Worm (Caenorhabditis elegans): ENCODE results near the gene F28A10.8.

- TF ChIP-seq unc-62 (GFP tag; optimal IDR thresholded peaks at IDR 0.05) (no peak), nhr-12 (tag; optimal IDR thresholded peaks at IDR 0.05) (no peak), nhr-237 (tag; optimal IDR thresholded peaks at IDR 0.05) (no peak)
These were observed 12.8 kb downstream of the F28A10.8 start, which contains the start of gene F28A10.1 for ce11 chrII:825521-825920.
